Worm (Caenorhabditis elegans): ENCODE measurements around the gene F29A7.6.

The F29A7.6 gene

DNA sequence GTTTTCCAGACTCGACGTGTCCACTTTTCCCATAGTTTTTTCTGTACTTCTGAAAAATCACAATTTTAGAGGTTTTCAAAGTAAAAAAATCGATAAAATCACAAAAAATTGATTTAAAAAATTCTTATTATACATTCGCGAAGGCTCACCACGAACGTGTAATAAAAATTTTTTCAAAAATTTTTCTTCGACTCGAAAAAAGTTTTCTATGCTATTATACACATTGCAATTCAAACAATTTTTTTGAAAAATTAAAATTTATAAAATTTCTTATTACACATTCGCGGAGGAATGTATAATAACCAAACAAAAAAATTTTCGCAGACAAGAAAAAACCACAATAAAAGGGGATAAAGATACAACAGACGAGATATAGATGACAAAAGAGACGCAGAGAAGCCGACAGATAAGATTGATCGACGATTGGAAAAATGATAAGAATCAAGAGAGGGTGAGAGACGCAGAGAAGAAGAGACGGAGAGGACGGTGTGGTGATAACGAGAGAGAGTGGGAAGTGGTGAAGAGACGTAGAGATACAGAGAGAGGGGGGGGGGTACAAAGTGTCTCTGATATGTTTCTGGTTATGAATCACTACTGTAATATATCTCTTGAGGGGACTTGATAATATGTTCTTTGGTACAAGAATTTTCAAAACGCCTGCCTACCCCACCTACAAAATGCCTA is 48.3 kb upstream of the F29A7.6 start, which contains the start of gene nhr-119:
TSS of gene nhr-119 (minus strand) at position 51 of the 684 bp plus-strand sequence.
- TF ChIP-seq egl-27 (tag; optimal IDR thresholded peaks at IDR 0.05): no peak
- no peak for TF ChIP-seq sptf-1 (tag; optimal IDR thresholded peaks at IDR 0.05)
- peak; percentile 87 for TF ChIP-seq rnt-1 (tag; optimal IDR thresholded peaks at IDR 0.05)
- TF ChIP-seq nhr-47 (tag; optimal IDR thresholded peaks at IDR 0.05): peak; percentile 77
- TF ChIP-seq C16A3.4 (tag; optimal IDR thresholded peaks at IDR 0.05): peak; percentile 19
- peak; percentile 32 to 58 (median 34) for TF ChIP-seq dpl-1 (GFP tag; optimal IDR thresholded peaks at IDR 0.05)
- TF ChIP-seq ceh-82 (tag; optimal IDR thresholded peaks at IDR 0.05): no peak
- no peak for TF ChIP-seq fkh-8 (tag; optimal IDR thresholded peaks at IDR 0.05)
- TF ChIP-seq mdl-1 (tag; optimal IDR thresholded peaks at IDR 0.05): peak in 1 of 2 experiments; percentile 71
- peak; percentile 28 for TF ChIP-seq irx-1 (tag; optimal IDR thresholded peaks at IDR 0.05)
- no peak for TF ChIP-seq mab-9 (GFP tag; IDR thresholded peaks at IDR 0.05)
- no peak for TF ChIP-seq unc-98 (GFP tag; IDR thresholded peaks at IDR 0.05)
- TF ChIP-seq fos-1 (tag; optimal IDR thresholded peaks at IDR 0.05): no peak
- TF ChIP-seq mep-1 (tag; optimal IDR thresholded peaks at IDR 0.05): peak; percentile 52
- TF ChIP-seq aly-2 (tag; optimal IDR thresholded peaks at IDR 0.05): no peak
- TF ChIP-seq ces-1 (GFP tag; optimal IDR thresholded peaks at IDR 0.05): no peak
- peak; percentile 61 to 65 for TF ChIP-seq efl-1 (optimal IDR thresholded peaks at IDR 0.05)
- TF ChIP-seq efl-1 (GFP tag; optimal IDR thresholded peaks at IDR 0.05 in 1 of 2): peak; percentile 23 to 95
- peak; percentile 87 for TF ChIP-seq nhr-90 (tag; optimal IDR thresholded peaks at IDR 0.05; ENCODE audit: poor library complexity)
- TF ChIP-seq ets-5 (GFP tag; IDR thresholded peaks at IDR 0.05): no peak
- peak; percentile 95 for TF ChIP-seq elt-2 (tag; optimal IDR thresholded peaks at IDR 0.05)
- TF ChIP-seq efl-3 (GFP tag; optimal IDR thresholded peaks at IDR 0.05): no peak
- TF ChIP-seq unc-86 (tag; optimal IDR thresholded peaks at IDR 0.05): no peak
- TF ChIP-seq skn-1 (tag; optimal IDR thresholded peaks at IDR 0.05): peak; percentile 4
- no peak for TF ChIP-seq C04F5.9 (tag; optimal IDR thresholded peaks at IDR 0.05)
- no peak for TF ChIP-seq ceh-8 (GFP tag; optimal IDR thresholded peaks at IDR 0.05)
- TF ChIP-seq Y116A8C.19 (tag; optimal IDR thresholded peaks at IDR 0.05; ENCODE audit: borderline replicate concordance): no peak
- TF ChIP-seq ceh-88 (GFP tag; IDR thresholded peaks at IDR 0.05): no peak
- no peak for TF ChIP-seq snpc-4 (tag; optimal IDR thresholded peaks at IDR 0.05)
- no peak for TF ChIP-seq hlh-17 (GFP tag; optimal IDR thresholded peaks at IDR 0.05; ENCODE audit: borderline replicate concordance)
- TF ChIP-seq ceh-63 (GFP tag; optimal IDR thresholded peaks at IDR 0.05): no peak
- TF ChIP-seq nhr-76 (tag; optimal IDR thresholded peaks at IDR 0.05): no peak
- TF ChIP-seq lsy-2 (tag; optimal IDR thresholded peaks at IDR 0.05): peak; percentile 69 to 74
- TF ChIP-seq alr-1 (tag; optimal IDR thresholded peaks at IDR 0.05; ENCODE audit: borderline replicate concordance): no peak
- no peak for TF ChIP-seq aha-1 (tag; optimal IDR thresholded peaks at IDR 0.05)
- TF ChIP-seq lin-35 (GFP tag; optimal IDR thresholded peaks at IDR 0.05): peak; percentile 6 to 69
- peak; percentile 27 for TF ChIP-seq nhr-77 (tag; optimal IDR thresholded peaks at IDR 0.05)
- TF ChIP-seq C34B4.2 (tag; optimal IDR thresholded peaks at IDR 0.05): no peak
- TF ChIP-seq elt-3 (tag; optimal IDR thresholded peaks at IDR 0.05): peak in 3 of 6 experiments; percentile 91 to 99 (median 91)
- TF ChIP-seq vab-15 (tag; optimal IDR thresholded peaks at IDR 0.05): no peak
- peak; percentile 66 for TF ChIP-seq swsn-7 (tag; optimal IDR thresholded peaks at IDR 0.05)
- TF ChIP-seq nhr-11 (tag; optimal IDR thresholded peaks at IDR 0.05): peak; percentile 86
- peak; percentile 77 for TF ChIP-seq tbx-2 (tag; optimal IDR thresholded peaks at IDR 0.05)
- peak; percentile 48 for TF ChIP-seq unc-130 (tag; optimal IDR thresholded peaks at IDR 0.05)
- TF ChIP-seq hpl-2 (GFP tag; optimal IDR thresholded peaks at IDR 0.05): no peak
- TF ChIP-seq mef-2 (tag; optimal IDR thresholded peaks at IDR 0.05): no peak
- no peak for TF ChIP-seq sox-4 (tag; optimal IDR thresholded peaks at IDR 0.05)
- peak; percentile 98 for TF ChIP-seq nhr-85 (tag)
- no peak for TF ChIP-seq zag-1 (tag; optimal IDR thresholded peaks at IDR 0.05)
- TF ChIP-seq lin-39 (tag; optimal IDR thresholded peaks at IDR 0.05): peak; percentile 92
- TF ChIP-seq nhr-20 (tag; optimal IDR thresholded peaks at IDR 0.05): peak; percentile 90
- TF ChIP-seq fkh-10 (GFP tag; optimal IDR thresholded peaks at IDR 0.05): no peak
